Worm (Caenorhabditis elegans) whole organism, mixed stage, embryonic: ENCODE data around the gene aos-1.

Source experiments
- ces-1 ChIP-seq: fragments of 150-350 bp; optimal IDR thresholded peaks from 2 replicates; lab custom pipeline; 2014; ENCODE audit warnings: missing biosample characterization, missing genetic modification reagents, missing genetic modification characterization
- drap-1 ChIP-seq: fragments of 200-800 bp; sonication (Bioruptor generic); optimal IDR thresholded peaks from 3 replicates; lab custom pipeline; 2018; ENCODE audit warnings: mild to moderate bottlenecking, missing genetic modification characterization, missing compliant biosample characterization
- elt-1 ChIP-seq: sonication (generic microtip); optimal IDR thresholded peaks from 2 replicates; lab custom pipeline; 2017; ENCODE audit warnings: missing genetic modification characterization, mild to moderate bottlenecking, missing compliant biosample characterization, antibody characterized with exemption, moderate library complexity, borderline replicate concordance; ENCODE audit not compliant: insufficient read depth
- flh-1 ChIP-seq: fragments of 200-800 bp; sonication (Bioruptor generic); optimal IDR thresholded peaks from 2 replicates; lab custom pipeline; 2018; ENCODE audit warnings: mild to moderate bottlenecking, missing genetic modification characterization, moderate library complexity, missing compliant biosample characterization
- lin-13 ChIP-seq: fragments of 150-350 bp; optimal IDR thresholded peaks from 2 replicates; lab custom pipeline; 2014; ENCODE audit warnings: missing biosample characterization, missing genetic modification characterization
- lin-32 ChIP-seq: fragments of 200-800 bp; sonication (Bioruptor generic); optimal IDR thresholded peaks from 2 replicates; lab custom pipeline; 2018; ENCODE audit warnings: mild to moderate bottlenecking, missing genetic modification characterization, missing compliant biosample characterization
- mep-1 ChIP-seq: fragments of 150-350 bp; optimal IDR thresholded peaks from 2 replicates; lab custom pipeline; 2017; ENCODE audit warnings: missing biosample characterization, missing genetic modification reagents, missing genetic modification characterization, inconsistent platforms
- nhr-2 ChIP-seq: fragments of 150-350 bp; optimal IDR thresholded peaks from 2 replicates; lab custom pipeline; 2014; ENCODE audit warnings: missing biosample characterization, missing genetic modification characterization
- nhr-237 ChIP-seq: fragments of 150-350 bp; optimal IDR thresholded peaks from 2 replicates; lab custom pipeline; 2014; ENCODE audit warnings: missing biosample characterization, missing genetic modification characterization
- nhr-28 ChIP-seq: fragments of 150-350 bp; optimal IDR thresholded peaks from 2 replicates; lab custom pipeline; 2014; ENCODE audit warnings: missing biosample characterization, missing genetic modification characterization
- snpc-4 ChIP-seq: fragments of 150-350 bp; optimal IDR thresholded peaks from 2 replicates; lab custom pipeline; 2014; ENCODE audit warnings: missing biosample characterization, missing genetic modification characterization
- unc-62 ChIP-seq: fragments of 150-350 bp; optimal IDR thresholded peaks from 2 replicates; lab custom pipeline; 2014; ENCODE audit warnings: missing biosample characterization, missing genetic modification reagents, missing genetic modification characterization

DNA sequence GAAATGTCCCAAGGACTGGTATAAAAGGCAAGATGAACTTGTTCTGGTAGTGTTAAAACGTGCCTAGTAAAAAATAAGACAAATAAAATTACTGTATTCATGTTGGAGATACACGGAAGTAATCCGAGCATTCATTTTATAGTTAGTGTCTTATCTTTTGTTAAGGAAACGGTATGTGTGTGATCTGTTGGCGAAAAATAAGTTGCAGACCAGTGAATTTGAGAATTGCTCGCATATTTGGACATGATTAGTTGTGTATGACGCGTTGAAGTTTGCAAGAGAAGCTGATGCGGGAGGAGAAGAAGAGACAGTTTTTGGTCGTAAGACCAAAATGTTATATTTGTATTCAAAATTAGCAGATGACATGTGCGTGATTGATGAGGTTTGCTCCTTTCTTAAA lies 28.2 kb downstream of the aos-1 start, which contains the start of gene C08B6.14:
- TF ChIP-seq snpc-4 (tag; lab: Kevin White, UChicago) (no peak), elt-1 (tag; lab: Kevin White, UChicago) (no peak), ces-1 (no peak), mep-1 (tag; lab: Kevin White, UChicago) (no peak), nhr-2 (tag; lab: Kevin White, UChicago) (no peak), nhr-28 (tag; lab: Kevin White, UChicago) (no peak), nhr-237 (no peak), flh-1 (no peak), unc-62 (GFP tag; lab: Kevin White, UChicago) (no peak), drap-1 (GFP tag; lab: Kevin White, UChicago) (no peak), lin-13 (no peak), lin-32 (GFP tag; lab: Kevin White, UChicago) (no peak)
